Worm (Caenorhabditis elegans) whole organism, L4 larva: ENCODE data around the gene ubc-17.

ENCODE experiments used
- D1046.2 ChIP-seq: fragments of 200-800 bp; sonication (Bioruptor generic); IDR thresholded peaks from 2 replicates; pipeline ENCODE4 v1.3.6; 2022; ENCODE audit warnings: missing genetic modification characterization, missing compliant biosample characterization
- F49E8.2 ChIP-seq: sonication (generic microtip); optimal IDR thresholded peaks from 2 replicates; lab custom pipeline; 2016; ENCODE audit warnings: missing compliant biosample characterization, mild to moderate bottlenecking, missing genetic modification characterization, borderline replicate concordance
- T20F7.1 ChIP-seq: fragments of 200-800 bp; sonication (Bioruptor generic); optimal IDR thresholded peaks from 2 replicates; lab custom pipeline; 2018; ENCODE audit warnings: mild to moderate bottlenecking, missing genetic modification characterization, missing compliant biosample characterization
- T26A8.4 ChIP-seq: fragments of 200-800 bp; sonication (Bioruptor generic); IDR thresholded peaks from 2 replicates; pipeline ENCODE4 v1.3.6; 2022; ENCODE audit warnings: missing genetic modification characterization, missing compliant biosample characterization
- Y48G9A.11 ChIP-seq: fragments of 200-800 bp; sonication (Bioruptor generic); IDR thresholded peaks from 2 replicates; pipeline ENCODE4 v1.3.6; 2022; ENCODE audit warnings: missing genetic modification reagents, missing genetic modification characterization, missing compliant biosample characterization
- ZK546.5 ChIP-seq, 2 experiments: sonication (generic microtip); optimal IDR thresholded peaks; 2 replicates each; lab custom pipeline; 2017; ENCODE audit warnings: missing biosample characterization in 2 of 2, missing genetic modification characterization in 2 of 2
- aha-1 ChIP-seq: fragments of 150-350 bp; peaks from one replicate; lab custom pipeline; 2014; ENCODE audit warnings: missing biosample characterization, missing genetic modification characterization
- ama-1 ChIP-seq: fragments of 150-350 bp; optimal IDR thresholded peaks from 2 replicates; lab custom pipeline; 2014; ENCODE audit warnings: inconsistent platforms, mixed read lengths
- ceh-20 ChIP-seq: fragments of 200-800 bp; sonication (Bioruptor generic); IDR thresholded peaks from 2 replicates; pipeline ENCODE4 v1.3.6; 2022; ENCODE audit warnings: missing genetic modification reagents, missing genetic modification characterization, missing compliant biosample characterization
- ceh-28 ChIP-seq: fragments of 150-350 bp; optimal IDR thresholded peaks from 2 replicates; lab custom pipeline; 2014; ENCODE audit warnings: missing biosample characterization, missing genetic modification reagents, missing genetic modification characterization
- ceh-32 ChIP-seq: sonication (generic microtip); optimal IDR thresholded peaks from 2 replicates; lab custom pipeline; 2016; ENCODE audit warnings: mild to moderate bottlenecking, missing genetic modification characterization, missing compliant biosample characterization; ENCODE audit not compliant: poor library complexity
- ceh-62 ChIP-seq: sonication (generic microtip); optimal IDR thresholded peaks from 2 replicates; lab custom pipeline; 2017; ENCODE audit warnings: missing biosample characterization, missing genetic modification characterization
- ceh-82 ChIP-seq: sonication (generic microtip); optimal IDR thresholded peaks from 2 replicates; lab custom pipeline; 2017; ENCODE audit warnings: missing biosample characterization, missing genetic modification characterization
- ctbp-1 ChIP-seq: fragments of 200-800 bp; sonication (Bioruptor generic); IDR thresholded peaks from 2 replicates; pipeline ENCODE4 v1.3.6; 2022; ENCODE audit warnings: missing genetic modification reagents, missing genetic modification characterization, missing compliant biosample characterization
- daf-12 ChIP-seq: fragments of 150-350 bp; optimal IDR thresholded peaks from 2 replicates; lab custom pipeline; 2014; ENCODE audit warnings: missing biosample characterization, missing genetic modification reagents, missing genetic modification characterization
- daf-8 ChIP-seq: fragments of 200-800 bp; sonication (Bioruptor generic); IDR thresholded peaks from 2 replicates; pipeline ENCODE4 v1.3.6; 2022; ENCODE audit warnings: missing genetic modification characterization, missing compliant biosample characterization
- dmd-6 ChIP-seq: fragments of 200-800 bp; sonication (Bioruptor generic); IDR thresholded peaks from 2 replicates; pipeline ENCODE4 v1.3.6; 2022; ENCODE audit warnings: missing genetic modification reagents, missing genetic modification characterization, missing compliant biosample characterization
- dpl-1 ChIP-seq: fragments of 150-350 bp; optimal IDR thresholded peaks from 2 replicates; lab custom pipeline; 2014; ENCODE audit warnings: missing biosample characterization, missing genetic modification reagents, missing genetic modification characterization
- dve-1 ChIP-seq: sonication (generic microtip); optimal IDR thresholded peaks from 2 replicates; lab custom pipeline; 2017; ENCODE audit warnings: antibody characterized with exemption, mild to moderate bottlenecking, missing genetic modification characterization, missing compliant biosample characterization; ENCODE audit not compliant: insufficient read depth
- fos-1 ChIP-seq: fragments of 150-350 bp; optimal IDR thresholded peaks from 2 replicates; lab custom pipeline; 2014; ENCODE audit warnings: missing biosample characterization, missing genetic modification characterization
- hif-1 ChIP-seq, 2 experiments: sonication (generic microtip); optimal IDR thresholded peaks; 2 replicates each; lab custom pipeline; 2016 to 2017; ENCODE audit warnings: missing compliant biosample characterization in 2 of 2, missing genetic modification characterization in 2 of 2, missing genetic modification reagents in 2 of 2, missing genotype in 2 of 2, mild to moderate bottlenecking in 1 of 2
- hlh-30 ChIP-seq: sonication (generic microtip); optimal IDR thresholded peaks from 2 replicates; lab custom pipeline; 2017; ENCODE audit warnings: antibody characterized with exemption, mild to moderate bottlenecking, missing genetic modification characterization, missing compliant biosample characterization; ENCODE audit not compliant: insufficient read depth
- hmg-1.1 ChIP-seq: fragments of 200-800 bp; sonication (Bioruptor generic); IDR thresholded peaks from 2 replicates; pipeline ENCODE4 v1.3.6; 2022; ENCODE audit warnings: missing genetic modification reagents, missing genetic modification characterization, missing compliant biosample characterization
- lim-7 ChIP-seq: fragments of 200-800 bp; sonication (Bioruptor generic); IDR thresholded peaks from 2 replicates; pipeline ENCODE4 v1.3.6; 2022; ENCODE audit warnings: missing genetic modification characterization, missing compliant biosample characterization
- lin-15B ChIP-seq: fragments of 150-350 bp; sonication (generic microtip); optimal IDR thresholded peaks from 3 replicates; lab custom pipeline; 2014; ENCODE audit warnings: missing biosample characterization, missing genetic modification characterization
- lir-3 ChIP-seq: sonication (generic microtip); optimal IDR thresholded peaks from 2 replicates; lab custom pipeline; 2016; ENCODE audit warnings: mild to moderate bottlenecking, missing genetic modification characterization, missing compliant biosample characterization
- lsy-2 ChIP-seq, 2 experiments: fragments of 150-350 bp in 1 of 2; sonication (generic microtip) in 1 of 2; optimal IDR thresholded peaks; 2 replicates each; lab custom pipeline; 2014 to 2017; ENCODE audit warnings: missing biosample characterization in 2 of 2, missing genetic modification characterization in 2 of 2
- mdl-1 ChIP-seq, 2 experiments: fragments of 150-350 bp in 1 of 2; sonication (generic microtip) in 1 of 2; optimal IDR thresholded peaks; 2 replicates each; lab custom pipeline; 2014 to 2017; ENCODE audit warnings: missing biosample characterization in 2 of 2, missing genetic modification characterization in 2 of 2
- mdt-29 ChIP-seq: fragments of 200-800 bp; sonication (Bioruptor generic); IDR thresholded peaks from 2 replicates; pipeline ENCODE4 v1.3.6; 2022; ENCODE audit warnings: missing genetic modification reagents, missing genetic modification characterization, missing compliant biosample characterization
- mep-1 ChIP-seq: fragments of 150-350 bp; sonication (generic microtip); optimal IDR thresholded peaks from 3 replicates; lab custom pipeline; 2014; ENCODE audit warnings: missing biosample characterization, missing genetic modification characterization
- mes-2 ChIP-seq: sonication (generic microtip); optimal IDR thresholded peaks from 2 replicates; lab custom pipeline; 2016; ENCODE audit warnings: missing genotype, mild to moderate bottlenecking, missing genetic modification characterization, missing compliant biosample characterization; ENCODE audit not compliant: poor library complexity, severe bottlenecking
- mxl-2 ChIP-seq: fragments of 200-800 bp; sonication (Bioruptor generic); conservative IDR thresholded peaks from 2 replicates; pipeline ENCODE4 v1.3.6; 2022; ENCODE audit warnings: missing genetic modification reagents, missing genetic modification characterization, missing compliant biosample characterization
- nhr-10 ChIP-seq: fragments of 150-350 bp; optimal IDR thresholded peaks from 2 replicates; lab custom pipeline; 2014; ENCODE audit warnings: missing biosample characterization, missing genetic modification characterization
- nhr-102 ChIP-seq: sonication (generic microtip); optimal IDR thresholded peaks from 2 replicates; lab custom pipeline; 2016; ENCODE audit warnings: mild to moderate bottlenecking, missing genetic modification characterization, moderate library complexity, missing compliant biosample characterization
- nhr-111 ChIP-seq: fragments of 200-800 bp; sonication (Bioruptor generic); optimal IDR thresholded peaks from 2 replicates; lab custom pipeline; 2018; ENCODE audit warnings: mild to moderate bottlenecking, missing genetic modification characterization, missing compliant biosample characterization
- nhr-28 ChIP-seq: fragments of 150-350 bp; optimal IDR thresholded peaks from 2 replicates; lab custom pipeline; 2014; ENCODE audit warnings: missing biosample characterization, missing genetic modification characterization
- nhr-48 ChIP-seq: sonication (generic microtip); optimal IDR thresholded peaks from 2 replicates; lab custom pipeline; 2016; ENCODE audit warnings: mild to moderate bottlenecking, missing genetic modification characterization, missing compliant biosample characterization
- nhr-6 ChIP-seq: fragments of 150-350 bp; optimal IDR thresholded peaks from 2 replicates; lab custom pipeline; 2014; ENCODE audit warnings: missing biosample characterization, missing genetic modification characterization
- nhr-77 ChIP-seq: fragments of 150-350 bp; optimal IDR thresholded peaks from 2 replicates; lab custom pipeline; 2014; ENCODE audit warnings: missing biosample characterization, missing genetic modification characterization
- pqm-1 ChIP-seq: sonication (generic microtip); optimal IDR thresholded peaks from 2 replicates; lab custom pipeline; 2017; ENCODE audit warnings: missing biosample characterization, missing genetic modification characterization
- rbr-2 ChIP-seq: sonication (generic microtip); optimal IDR thresholded peaks from 2 replicates; lab custom pipeline; 2016; ENCODE audit warnings: missing genotype, missing genetic modification characterization, missing compliant biosample characterization
- saeg-2 ChIP-seq: fragments of 200-800 bp; sonication (Bioruptor generic); IDR thresholded peaks from 2 replicates; pipeline ENCODE4 v1.3.6; 2022; ENCODE audit warnings: missing genetic modification reagents, missing genetic modification characterization, missing compliant biosample characterization
- sdz-12 ChIP-seq: fragments of 200-800 bp; sonication (Bioruptor generic); optimal IDR thresholded peaks from 2 replicates; lab custom pipeline; 2018; ENCODE audit warnings: mild to moderate bottlenecking, missing genetic modification characterization, missing compliant biosample characterization
- snpc-1.2 ChIP-seq: fragments of 200-800 bp; sonication (Bioruptor generic); IDR thresholded peaks from 2 replicates; pipeline ENCODE4 v1.3.6; 2022; ENCODE audit warnings: missing genetic modification reagents, missing genetic modification characterization, missing compliant biosample characterization
- snpc-4 ChIP-seq: fragments of 150-350 bp; optimal IDR thresholded peaks from 2 replicates; lab custom pipeline; 2014; ENCODE audit warnings: missing biosample characterization, missing genetic modification characterization
- spr-1 ChIP-seq: sonication (generic microtip); optimal IDR thresholded peaks from 2 replicates; lab custom pipeline; 2016; ENCODE audit warnings: mild to moderate bottlenecking, missing genetic modification characterization, missing compliant biosample characterization
- tag-97 ChIP-seq: fragments of 200-800 bp; sonication (Bioruptor generic); IDR thresholded peaks from 2 replicates; pipeline ENCODE4 v1.3.6; 2022; ENCODE audit warnings: missing genetic modification characterization, missing compliant biosample characterization
- tra-1 ChIP-seq: fragments of 200-800 bp; sonication (Bioruptor generic); IDR thresholded peaks from 2 replicates; pipeline ENCODE4 v1.3.6; 2022; ENCODE audit warnings: missing genetic modification reagents, missing genetic modification characterization, missing compliant biosample characterization
- unc-39 ChIP-seq: sonication (generic microtip); optimal IDR thresholded peaks from 2 replicates; lab custom pipeline; 2017; ENCODE audit warnings: missing biosample characterization, missing genetic modification characterization
- unc-62 ChIP-seq, 3 experiments: fragments of 150-350 bp in 1 of 3; sonication (generic microtip); optimal IDR thresholded peaks in 2 of 3; peaks in 1 of 3; 1 replicate in 1 of 3; 2 replicates in 2 of 3; lab custom pipeline; 2014 to 2017; ENCODE audit warnings: missing biosample characterization in 3 of 3, missing genetic modification characterization in 3 of 3, missing genetic modification reagents in 3 of 3, missing genotype in 1 of 3
- zfp-2 ChIP-seq: sonication (generic microtip); optimal IDR thresholded peaks from 2 replicates; lab custom pipeline; 2016; ENCODE audit warnings: mild to moderate bottlenecking, missing genetic modification characterization, missing compliant biosample characterization
- zip-2 ChIP-seq: fragments of 150-350 bp; optimal IDR thresholded peaks from 2 replicates; lab custom pipeline; 2014; ENCODE audit warnings: missing biosample characterization, missing genetic modification characterization
- ztf-7 ChIP-seq: fragments of 150-350 bp; optimal IDR thresholded peaks from 2 replicates; lab custom pipeline; 2014; ENCODE audit warnings: missing biosample characterization, missing genetic modification characterization

The ubc-17 gene

DNA sequence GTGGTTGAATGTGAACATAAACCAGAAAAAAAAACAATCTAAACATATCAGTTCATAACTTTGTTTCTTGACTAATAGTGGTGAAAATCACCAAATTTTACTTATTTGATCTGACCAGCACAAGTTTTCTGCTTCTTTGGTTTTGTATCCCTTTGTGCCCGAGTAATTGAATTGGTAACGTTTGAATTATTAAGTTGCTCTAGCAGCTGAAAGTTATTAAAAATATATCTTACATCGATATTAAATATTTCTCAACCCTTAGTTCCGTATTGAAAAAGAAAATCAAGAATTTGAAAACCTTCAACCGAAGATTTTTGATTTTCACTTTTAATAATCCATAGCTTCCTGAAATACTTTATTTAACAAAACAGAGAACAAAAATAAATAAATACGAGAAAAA lies 15.6 kb downstream of the ubc-17 start:
- TF ChIP-seq mes-2 (tag; lab: Kevin White, UChicago) (no peak), dmd-6 (GFP tag; lab: Robert Waterston, UW) (no peak), nhr-102 (tag; lab: Kevin White, UChicago) (peak; percentile 9), mdt-29 (GFP tag; lab: Robert Waterston, UW) (no peak), nhr-77 (tag; lab: Kevin White, UChicago) (no peak), ztf-7 (tag; lab: Kevin White, UChicago) (no peak), snpc-1.2 (GFP tag; lab: Robert Waterston, UW) (no peak), hmg-1.1 (GFP tag; lab: Robert Waterston, UW) (no peak), dve-1 (tag; lab: Kevin White, UChicago) (peak; percentile 9), mxl-2 (GFP tag; lab: Robert Waterston, UW) (no peak), hlh-30 (tag; lab: Kevin White, UChicago) (no peak), snpc-4 (tag; lab: Kevin White, UChicago) (no peak), spr-1 (tag; lab: Kevin White, UChicago) (no peak), ceh-28 (no peak), T26A8.4 (GFP tag; lab: Robert Waterston, UW) (peak; percentile 41; the same call in 1 of the 2 replicates), ama-1 (no peak), lsy-2 (tag; optimal IDR thresholded peaks at IDR 0.05; lab: Kevin White, UChicago) (peak in 1 of 2 experiments; percentile 51), lir-3 (tag; lab: Kevin White, UChicago) (no peak), mdl-1 (tag; optimal IDR thresholded peaks at IDR 0.05; lab: Kevin White, UChicago) (no peak), nhr-111 (GFP tag; lab: Kevin White, UChicago) (no peak), mep-1 (tag; lab: Kevin White, UChicago) (peak; percentile 8), nhr-28 (tag; lab: Kevin White, UChicago) (no peak), F49E8.2 (no peak), ctbp-1 (GFP tag; lab: Robert Waterston, UW) (no peak), daf-8 (GFP tag; lab: Robert Waterston, UW) (no peak), zfp-2 (no peak), aha-1 (tag; lab: Kevin White, UChicago) (peak; percentile 40), daf-12 (tag; lab: Kevin White, UChicago) (no peak), D1046.2 (GFP tag; lab: Robert Waterston, UW) (no peak), sdz-12 (GFP tag; lab: Kevin White, UChicago) (no peak), saeg-2 (GFP tag; lab: Robert Waterston, UW) (no peak), ceh-82 (tag; lab: Kevin White, UChicago) (no peak), lin-15B (tag; lab: Kevin White, UChicago) (no peak), ZK546.5 (tag; optimal IDR thresholded peaks at IDR 0.05; lab: Kevin White, UChicago) (no peak), ceh-62 (tag; lab: Kevin White, UChicago) (no peak), unc-39 (tag; lab: Kevin White, UChicago) (no peak), lim-7 (GFP tag; lab: Robert Waterston, UW) (no peak), nhr-10 (tag; lab: Kevin White, UChicago) (no peak), ceh-32 (tag; lab: Kevin White, UChicago) (no peak), Y48G9A.11 (GFP tag; lab: Robert Waterston, UW) (no peak), pqm-1 (tag; lab: Kevin White, UChicago) (no peak), nhr-6 (tag; lab: Kevin White, UChicago) (no peak), zip-2 (tag; lab: Kevin White, UChicago) (no peak), dpl-1 (GFP tag; lab: Kevin White, UChicago) (no peak), fos-1 (tag; lab: Kevin White, UChicago) (no peak), unc-62 (GFP tag; optimal IDR thresholded peaks at IDR 0.05 in 1 of 2; lab: Kevin White, UChicago) (peak in 1 of 2 experiments; percentile 29), unc-62 (tag; optimal IDR thresholded peaks at IDR 0.05; lab: Kevin White, UChicago) (no peak), ceh-20 (GFP tag; lab: Robert Waterston, UW) (no peak), tra-1 (GFP tag; lab: Robert Waterston, UW) (no peak), rbr-2 (tag; lab: Kevin White, UChicago) (no peak), hif-1 (tag; optimal IDR thresholded peaks at IDR 0.05; lab: Kevin White, UChicago) (no peak), T20F7.1 (GFP tag; lab: Kevin White, UChicago) (peak; percentile 10), nhr-48 (tag; lab: Kevin White, UChicago) (no peak), tag-97 (GFP tag; lab: Robert Waterston, UW) (no peak)
